Fruit fly (Drosophila melanogaster) whole organism, embryonic: ENCODE measurements around the gene Tusp.

Source experiments
- BEAF-32 ChIP-seq: fragments of 200-800 bp; sonication (Bioruptor generic); optimal IDR thresholded peaks from 3 replicates; lab custom pipeline; 2017; ENCODE audit warnings: missing biosample characterization, missing genetic modification characterization, mild to moderate bottlenecking, moderate library complexity, missing genetic modification reagents
- BtbVII ChIP-seq: fragments of 200-800 bp; sonication (Bioruptor generic); optimal IDR thresholded peaks from 3 replicates; lab custom pipeline; 2017; ENCODE audit warnings: missing biosample characterization, mild to moderate bottlenecking, missing genetic modification characterization
- CG10654 ChIP-seq: fragments of 200-800 bp; sonication (Bioruptor generic); optimal IDR thresholded peaks from 2 replicates; lab custom pipeline; 2016; ENCODE audit warnings: missing biosample characterization, missing genetic modification characterization
- CG11085 ChIP-seq: fragments of 200-800 bp; sonication (Bioruptor generic); IDR thresholded peaks from 2 replicates; pipeline ENCODE4 v1.3.6; 2022; ENCODE audit warnings: missing biosample characterization, missing genetic modification characterization
- CG12659 ChIP-seq: fragments of 200-800 bp; sonication (Bioruptor generic); optimal IDR thresholded peaks from 3 replicates; lab custom pipeline; 2017; ENCODE audit warnings: mild to moderate bottlenecking, missing biosample characterization, missing genetic modification reagents, missing genetic modification characterization
- CG13775 ChIP-seq: fragments of 200-800 bp; sonication (Bioruptor generic); optimal IDR thresholded peaks from 3 replicates; lab custom pipeline; 2017; ENCODE audit warnings: missing biosample characterization, mild to moderate bottlenecking, missing genetic modification characterization
- CG14965 ChIP-seq: fragments of 200-800 bp; sonication (Bioruptor generic); optimal IDR thresholded peaks from 2 replicates; lab custom pipeline; 2016; ENCODE audit warnings: missing biosample characterization, missing genetic modification characterization, borderline replicate concordance
- CG15073 ChIP-seq: fragments of 200-800 bp; sonication (Bioruptor generic); optimal IDR thresholded peaks from 2 replicates; lab custom pipeline; 2016; ENCODE audit warnings: missing biosample characterization, missing genetic modification characterization
- CG17912 ChIP-seq: fragments of 200-800 bp; sonication (Bioruptor generic); optimal IDR thresholded peaks from 2 replicates; lab custom pipeline; 2018; ENCODE audit warnings: missing biosample characterization, mild to moderate bottlenecking, missing genetic modification characterization
- CG2875 ChIP-seq: fragments of 200-800 bp; sonication (Bioruptor generic); optimal IDR thresholded peaks from 2 replicates; lab custom pipeline; 2017; ENCODE audit warnings: missing biosample characterization, mild to moderate bottlenecking, missing genetic modification characterization, missing genetic modification reagents
- CG3726 ChIP-seq: fragments of 200-800 bp; sonication (Bioruptor generic); IDR thresholded peaks from 3 replicates; pipeline ENCODE4, ENCODE4 v1.3.6; 2022; ENCODE audit warnings: missing biosample characterization, missing genetic modification characterization
- CG4424 ChIP-seq: fragments of 200-800 bp; sonication (Bioruptor generic); optimal IDR thresholded peaks from 3 replicates; lab custom pipeline; 2016; ENCODE audit warnings: missing biosample characterization, missing genetic modification characterization
- CG4617 ChIP-seq: fragments of 200-800 bp; sonication (Bioruptor generic); optimal IDR thresholded peaks from 3 replicates; lab custom pipeline; 2016; ENCODE audit warnings: missing biosample characterization, missing genetic modification characterization, borderline replicate concordance
- CG6765 ChIP-seq: fragments of 200-800 bp; sonication (Bioruptor generic); optimal IDR thresholded peaks from 3 replicates; lab custom pipeline; 2017; ENCODE audit warnings: missing biosample characterization, mild to moderate bottlenecking, missing genetic modification characterization
- CG6791 ChIP-seq: fragments of 200-800 bp; sonication (Bioruptor generic); IDR thresholded peaks from 3 replicates; pipeline ENCODE4 v1.3.6; 2022; ENCODE audit warnings: missing biosample characterization, missing genetic modification characterization; ENCODE audit not compliant: partially characterized antibody
- CG8924 ChIP-seq: fragments of 200-800 bp; optimal IDR thresholded peaks from 3 replicates; lab custom pipeline; 2019; ENCODE audit warnings: missing biosample characterization, mild to moderate bottlenecking, missing genetic modification characterization, moderate library complexity
- CG9727 ChIP-seq: fragments of 200-800 bp; sonication (Bioruptor generic); optimal IDR thresholded peaks from 3 replicates; lab custom pipeline; 2017; ENCODE audit warnings: missing biosample characterization, mild to moderate bottlenecking, missing genetic modification characterization
- CG9876 ChIP-seq: fragments of 200-800 bp; sonication (Bioruptor generic); optimal IDR thresholded peaks from 2 replicates; lab custom pipeline; 2016; ENCODE audit warnings: missing biosample characterization, missing genetic modification characterization
- CTCF ChIP-seq: fragments of 200-800 bp; sonication (Bioruptor generic); optimal IDR thresholded peaks from 2 replicates; lab custom pipeline; 2017; ENCODE audit warnings: missing biosample characterization, mild to moderate bottlenecking, missing genetic modification characterization, moderate library complexity
- Camta ChIP-seq: fragments of 200-800 bp; sonication (Bioruptor generic); optimal IDR thresholded peaks from 2 replicates; lab custom pipeline; 2016; ENCODE audit warnings: missing biosample characterization, missing genetic modification characterization
- Chrac-16 ChIP-seq: fragments of 200-800 bp; sonication (Bioruptor generic); optimal IDR thresholded peaks from 3 replicates; lab custom pipeline; 2016; ENCODE audit warnings: missing biosample characterization, missing genetic modification characterization
- Dll ChIP-seq: fragments of 200-800 bp; sonication (Bioruptor generic); IDR thresholded peaks from 4 replicates; pipeline ENCODE4 v1.3.6; 2022; ENCODE audit warnings: missing biosample characterization, missing genetic modification characterization; ENCODE audit not compliant: partially characterized antibody
- ERR ChIP-seq: fragments of 200-800 bp; sonication (Bioruptor generic); optimal IDR thresholded peaks from 2 replicates; lab custom pipeline; 2016; ENCODE audit warnings: missing biosample characterization, missing genetic modification characterization
- Ets65A ChIP-seq: fragments of 200-800 bp; sonication (Bioruptor generic); peaks from one replicate; lab custom pipeline; 2016; ENCODE audit warnings: missing biosample characterization, missing genetic modification characterization
- Gug ChIP-seq: fragments of 200-800 bp; sonication (Bioruptor generic); IDR thresholded peaks from 4 replicates; pipeline ENCODE4 v1.3.6; 2022; ENCODE audit warnings: missing biosample characterization, missing genetic modification characterization
- HLH54F ChIP-seq: fragments of 200-800 bp; sonication (Bioruptor generic); optimal IDR thresholded peaks from 3 replicates; lab custom pipeline; 2016; ENCODE audit warnings: missing biosample characterization, missing genetic modification characterization
- Lim3 ChIP-seq: fragments of 200-800 bp; sonication (Bioruptor generic); IDR thresholded peaks from 2 replicates; pipeline ENCODE4 v1.3.6; 2022; ENCODE audit warnings: missing biosample characterization, missing genetic modification characterization
- Meics ChIP-seq: fragments of 200-800 bp; sonication (Bioruptor generic); optimal IDR thresholded peaks from 2 replicates; lab custom pipeline; 2017; ENCODE audit warnings: missing biosample characterization, mild to moderate bottlenecking, missing genetic modification characterization
- NC2β ChIP-seq: fragments of 200-800 bp; sonication (Bioruptor generic); optimal IDR thresholded peaks from 2 replicates; lab custom pipeline; 2016; ENCODE audit warnings: missing biosample characterization, missing genetic modification characterization
- Six4 ChIP-seq: fragments of 200-800 bp; sonication (Bioruptor generic); optimal IDR thresholded peaks from 2 replicates; lab custom pipeline; 2016; ENCODE audit warnings: missing biosample characterization, missing genetic modification characterization
- Sox100B ChIP-seq: fragments of 200-800 bp; sonication (Bioruptor generic); optimal IDR thresholded peaks from 3 replicates; lab custom pipeline; 2018; ENCODE audit warnings: missing biosample characterization, mild to moderate bottlenecking, missing genetic modification characterization
- Vsx1 ChIP-seq: fragments of 200-800 bp; sonication (Bioruptor generic); optimal IDR thresholded peaks from 2 replicates; lab custom pipeline; 2017; ENCODE audit warnings: missing biosample characterization, mild to moderate bottlenecking, missing genetic modification characterization, missing genetic modification reagents
- ash1 ChIP-seq: fragments of 200-800 bp; sonication (Bioruptor generic); optimal IDR thresholded peaks from 2 replicates; lab custom pipeline; 2018; ENCODE audit warnings: missing biosample characterization, mild to moderate bottlenecking, missing genetic modification characterization
- bab2 ChIP-seq: fragments of 200-800 bp; sonication (Bioruptor generic); optimal IDR thresholded peaks from 2 replicates; lab custom pipeline; 2016; ENCODE audit warnings: missing biosample characterization, missing genetic modification characterization
- cad ChIP-seq: fragments of >200 bp; optimal IDR thresholded peaks from 2 replicates; lab custom pipeline; 2017; ENCODE audit warnings: missing biosample characterization, missing genetic modification characterization
- caup ChIP-seq: fragments of 200-800 bp; sonication (Bioruptor generic); optimal IDR thresholded peaks from 3 replicates; lab custom pipeline; 2017; ENCODE audit warnings: missing biosample characterization, mild to moderate bottlenecking, missing genetic modification characterization, moderate library complexity; ENCODE audit not compliant: severe bottlenecking
- cg ChIP-seq: fragments of 200-800 bp; sonication (Bioruptor generic); optimal IDR thresholded peaks from 3 replicates; lab custom pipeline; 2019; ENCODE audit warnings: missing biosample characterization, mild to moderate bottlenecking, missing genetic modification characterization, moderate library complexity
- crp ChIP-seq, 2 experiments: fragments of 200-800 bp; sonication (Bioruptor generic); optimal IDR thresholded peaks; 2 replicates in 1 of 2; 3 replicates in 1 of 2; lab custom pipeline; 2017; ENCODE audit warnings: missing biosample characterization in 2 of 2, missing genetic modification characterization in 2 of 2, mild to moderate bottlenecking in 1 of 2, moderate library complexity in 1 of 2
- dysf ChIP-seq: fragments of 200-800 bp; sonication (Bioruptor generic); IDR thresholded peaks from 3 replicates; pipeline ENCODE4 v1.3.6; 2022; ENCODE audit warnings: missing biosample characterization, missing genetic modification characterization
- ems ChIP-seq: fragments of 200-800 bp; sonication (Bioruptor generic); optimal IDR thresholded peaks from 3 replicates; lab custom pipeline; 2016; ENCODE audit warnings: missing biosample characterization, missing genetic modification characterization
- hbn ChIP-seq: fragments of 200-800 bp; sonication (Bioruptor generic); IDR thresholded peaks from 2 replicates; pipeline ENCODE4 v1.3.6; 2022; ENCODE audit warnings: missing biosample characterization, missing genetic modification characterization; ENCODE audit not compliant: partially characterized antibody
- her ChIP-seq: fragments of 200-800 bp; sonication (Bioruptor generic); optimal IDR thresholded peaks from 2 replicates; lab custom pipeline; 2016; ENCODE audit warnings: missing biosample characterization, missing genetic modification characterization
- lab ChIP-seq: fragments of 200-800 bp; sonication (Bioruptor generic); optimal IDR thresholded peaks from 3 replicates; lab custom pipeline; 2017; ENCODE audit warnings: missing biosample characterization, missing genetic modification characterization, mild to moderate bottlenecking, moderate library complexity, missing genetic modification reagents
- nerfin-1 ChIP-seq: fragments of 200-800 bp; sonication (Bioruptor generic); optimal IDR thresholded peaks from 3 replicates; lab custom pipeline; 2019; ENCODE audit warnings: missing biosample characterization, mild to moderate bottlenecking, missing genetic modification characterization, moderate library complexity
- pan ChIP-seq, 4 experiments: fragments of >200 bp in 3 of 4; fragments of 200-800 bp in 1 of 4; sonication (Bioruptor generic) in 1 of 4; optimal IDR thresholded peaks in 3 of 4; IDR thresholded peaks in 1 of 4; 2 replicates each; pipeline versions ENCODE4 v1.3.6 to Lab custom; 2017 to 2022; ENCODE audit warnings: missing biosample characterization in 2 of 4, missing genetic modification characterization in 2 of 4, mixed read lengths in 1 of 4
- pnt ChIP-seq: fragments of 200-800 bp; sonication (Bioruptor generic); optimal IDR thresholded peaks from 3 replicates; lab custom pipeline; 2016; ENCODE audit warnings: missing biosample characterization, missing genetic modification characterization
- seq ChIP-seq: fragments of 200-800 bp; sonication (Bioruptor generic); IDR thresholded peaks from 2 replicates; pipeline ENCODE4 v1.3.6; 2022; ENCODE audit warnings: missing biosample characterization, missing genetic modification characterization
- sisA ChIP-seq: fragments of 200-800 bp; sonication (Bioruptor generic); IDR thresholded peaks from 2 replicates; pipeline ENCODE4 v1.3.6; 2022; ENCODE audit warnings: missing biosample characterization, missing genetic modification characterization
- tup ChIP-seq: fragments of 200-800 bp; sonication (Bioruptor generic); optimal IDR thresholded peaks from 2 replicates; lab custom pipeline; 2016; ENCODE audit warnings: missing biosample characterization, mild to moderate bottlenecking, missing genetic modification characterization, moderate library complexity
- wor ChIP-seq: fragments of 200-800 bp; sonication (Bioruptor generic); IDR thresholded peaks from 2 replicates; pipeline ENCODE4 v1.3.6; 2022; ENCODE audit warnings: missing biosample characterization, missing genetic modification characterization

The Tusp gene

DNA sequence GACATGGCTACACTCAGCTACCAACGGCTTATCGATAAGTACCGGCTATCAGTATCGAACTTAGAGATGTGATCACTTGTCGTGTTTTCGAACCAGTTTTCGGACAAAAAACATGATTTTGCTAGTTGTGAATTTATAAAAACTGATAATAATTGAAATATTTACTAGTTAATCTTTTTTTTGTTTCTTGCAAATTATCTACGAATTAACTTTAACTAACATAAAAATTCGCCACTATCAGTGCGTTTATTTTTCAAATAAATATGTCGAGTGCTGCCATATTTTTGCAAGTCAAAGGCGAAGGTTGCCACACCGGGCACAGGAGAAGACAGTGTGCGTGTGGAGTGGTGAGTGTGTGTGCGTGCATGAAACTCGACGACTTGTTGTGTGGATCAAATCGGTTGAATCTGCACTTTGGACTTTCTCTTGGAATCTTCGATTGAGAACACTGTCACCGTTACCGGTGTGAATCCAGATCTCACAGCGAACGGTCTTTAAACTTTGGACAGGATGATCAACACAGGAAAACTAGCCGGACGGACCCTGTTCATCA, 69.6 kb downstream of the Tusp start, which contains the start of gene Hsdl2 (continued):
- TF ChIP-seq CG11085 (GFP tag; lab: Robert Waterston, UW) (0 out of 2 replicates have a peak, but pooled peaks have one; percentile 60), Camta (GFP tag; lab: Kevin White, UChicago) (no peak), nerfin-1 (tag; lab: Kevin White, UChicago) (no peak), CTCF (GFP tag; lab: Kevin White, UChicago) (peak; percentile 46), crp (GFP tag; optimal IDR thresholded peaks at IDR 0.05; lab: Kevin White, UChicago) (peak in 1 of 2 experiments; percentile 21), CG8924 (tag; lab: Kevin White, UChicago) (peak; percentile 12), Gug (GFP tag; lab: Robert Waterston, UW) (peak; percentile 38; the same call in 3 of the 4 replicates), lab (GFP tag; lab: Kevin White, UChicago) (no peak), CG12659 (GFP tag; lab: Kevin White, UChicago) (peak; percentile 67), Sox100B (GFP tag; lab: Kevin White, UChicago) (no peak), Dll (GFP tag; lab: Robert Waterston, UW) (peak; percentile 69), NC2β (no peak), hbn (GFP tag; lab: Robert Waterston, UW) (peak; percentile 56; the same call in 1 of the 2 replicates), sisA (GFP tag; lab: Robert Waterston, UW) (no peak), Vsx1 (no peak), CG13775 (GFP tag; lab: Kevin White, UChicago) (peak; percentile 15), ash1 (no peak), pnt (GFP tag; lab: Kevin White, UChicago) (no peak), ERR (GFP tag; lab: Kevin White, UChicago) (no peak), wor (GFP tag; lab: Robert Waterston, UW) (no peak), CG10654 (GFP tag; lab: Kevin White, UChicago) (no peak), tup (no peak), CG15073 (GFP tag; lab: Kevin White, UChicago) (no peak), Chrac-16 (peak; percentile 45), CG14965 (GFP tag; lab: Kevin White, UChicago) (no peak), bab2 (GFP tag; lab: Kevin White, UChicago) (peak; percentile 2), CG3726 (GFP tag; lab: Robert Waterston, UW) (no peak), dysf (no peak), cg (GFP tag; lab: Kevin White, UChicago) (peak; percentile 96), pan (optimal IDR thresholded peaks at IDR 0.05; lab: Kevin White, UChicago) (no peak), pan (GFP tag; optimal IDR thresholded peaks at IDR 0.05 in 1 of 2, IDR thresholded peaks at IDR 0.05 in 1 of 2) (peak in 1 of 2 experiments; percentile 54), Lim3 (GFP tag; lab: Robert Waterston, UW) (no peak), caup (GFP tag; lab: Kevin White, UChicago) (no peak), CG4424 (GFP tag; lab: Kevin White, UChicago) (peak; percentile 0), Six4 (GFP tag; lab: Kevin White, UChicago) (no peak), CG9727 (GFP tag; lab: Kevin White, UChicago) (peak; percentile 18), CG9876 (GFP tag; lab: Kevin White, UChicago) (no peak), Ets65A (no peak), CG2875 (GFP tag; lab: Kevin White, UChicago) (no peak), BEAF-32 (GFP tag; lab: Kevin White, UChicago) (peak; percentile 83), Meics (GFP tag; lab: Kevin White, UChicago) (peak; percentile 96), ems (GFP tag; lab: Kevin White, UChicago) (peak; percentile 16), her (GFP tag; lab: Kevin White, UChicago) (no peak), HLH54F (peak; percentile 56), CG4617 (GFP tag; lab: Kevin White, UChicago) (no peak), CG17912 (no peak), CG6791 (GFP tag; lab: Robert Waterston, UW) (peak; percentile 61; the same call in 2 of the 3 replicates), CG6765 (GFP tag; lab: Kevin White, UChicago) (no peak), cad (GFP tag; lab: Kevin White, UChicago) (no peak), BtbVII (GFP tag; lab: Kevin White, UChicago) (no peak), seq (GFP tag; lab: Robert Waterston, UW) (no peak)
